Worm (Caenorhabditis elegans): ENCODE results near the gene R07E5.19.

- no peak for TF ChIP-seq him-1 (tag; optimal IDR thresholded peaks at IDR 0.05)
- TF ChIP-seq dao-5 (tag; optimal IDR thresholded peaks at IDR 0.05) = no peak
Observed at ce11 chrIII:4434294-4434781, 16.5 kb upstream of the R07E5.19 start, which contains the start of gene C28A5.1.
